Worm (Caenorhabditis elegans): Measurements from ENCODE around the gene unc-4.

unc-4 gene

DNA sequence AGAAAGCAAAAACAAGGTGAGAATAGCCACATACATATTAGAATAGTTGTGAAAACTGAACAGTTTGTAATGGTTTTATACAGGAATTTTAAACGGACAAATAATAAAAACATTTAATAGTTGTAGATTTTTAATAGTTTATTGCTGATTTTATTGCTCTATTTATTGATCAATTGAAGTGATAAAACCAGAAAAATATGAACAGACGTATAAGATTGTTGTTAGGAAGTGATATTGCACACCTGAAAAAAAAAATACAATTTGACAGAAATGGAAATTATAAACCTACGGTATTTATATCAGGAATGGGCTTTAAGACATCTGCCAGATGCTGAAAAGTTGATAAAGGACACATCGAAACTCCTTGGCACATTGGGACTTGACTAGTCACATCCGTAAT lies 17.7 kb upstream of the unc-4 start, which contains the start of gene C05C10.8:
Gene C05C10.8, minus strand, starts transcription at position 101 of the 400 bp plus-strand sequence.
- TF ChIP-seq unc-62 (GFP tag; optimal IDR thresholded peaks at IDR 0.05) = no peak

DNA sequence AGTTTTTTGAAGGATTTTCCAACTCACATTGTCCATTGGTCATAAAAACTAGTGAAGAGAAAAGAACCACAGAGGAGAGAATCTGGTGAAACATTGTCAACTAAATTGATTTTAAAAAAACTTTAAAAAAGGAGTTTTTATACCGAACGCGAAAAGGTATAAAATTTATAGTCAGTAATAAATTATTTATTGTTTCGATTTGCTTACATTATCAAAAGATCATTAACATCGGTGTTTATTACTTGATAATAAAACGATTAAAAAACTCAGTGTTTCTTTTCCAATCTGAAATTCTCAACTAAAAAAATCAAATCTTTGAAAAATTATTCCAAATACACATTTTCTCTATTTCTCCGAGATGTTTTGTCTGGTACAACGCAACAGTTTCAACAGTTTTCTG lies 16.0 kb upstream of the unc-4 start, which contains the start of gene F26C11.4:
Gene F26C11.4, minus strand, starts transcription at position 101 of the 400 bp plus-strand sequence.
- TF ChIP-seq unc-62 (GFP tag; optimal IDR thresholded peaks at IDR 0.05) = no peak

- no peak for TF ChIP-seq unc-62 (GFP tag; optimal IDR thresholded peaks at IDR 0.05)
These were observed 14.8 kb upstream of the unc-4 start, which contains the start of gene F26C11.3 for ce11 chrII:9914999-9915398. Gene F26C11.3, minus strand, starts transcription at chrII:9915099.

DNA sequence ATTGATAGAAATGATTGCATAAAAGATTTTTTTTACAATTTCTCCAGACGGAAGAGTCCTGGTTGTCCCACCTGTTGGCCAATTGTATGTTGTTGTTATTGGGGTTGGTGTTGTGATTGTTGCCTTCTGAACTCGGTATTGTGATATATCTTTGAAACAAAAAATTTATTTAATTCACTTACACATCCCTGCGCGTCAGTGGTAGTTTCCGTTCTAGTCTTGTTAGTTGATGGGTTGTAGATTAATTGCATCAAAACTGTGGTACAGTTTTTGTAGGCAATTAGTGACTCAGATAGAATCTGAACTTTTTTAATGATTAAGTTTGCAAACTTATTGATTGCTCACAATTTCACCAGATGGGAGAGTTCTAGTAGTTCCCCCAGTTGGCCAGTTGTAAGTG lies 4.3 kb upstream of the unc-4 start:
- no peak for TF ChIP-seq unc-62 (GFP tag; optimal IDR thresholded peaks at IDR 0.05)

- TF ChIP-seq unc-62 (GFP tag; optimal IDR thresholded peaks at IDR 0.05) = no peak
These were observed 1.4 kb downstream of the unc-4 start for ce11 chrII:9898744-9899143.

DNA sequence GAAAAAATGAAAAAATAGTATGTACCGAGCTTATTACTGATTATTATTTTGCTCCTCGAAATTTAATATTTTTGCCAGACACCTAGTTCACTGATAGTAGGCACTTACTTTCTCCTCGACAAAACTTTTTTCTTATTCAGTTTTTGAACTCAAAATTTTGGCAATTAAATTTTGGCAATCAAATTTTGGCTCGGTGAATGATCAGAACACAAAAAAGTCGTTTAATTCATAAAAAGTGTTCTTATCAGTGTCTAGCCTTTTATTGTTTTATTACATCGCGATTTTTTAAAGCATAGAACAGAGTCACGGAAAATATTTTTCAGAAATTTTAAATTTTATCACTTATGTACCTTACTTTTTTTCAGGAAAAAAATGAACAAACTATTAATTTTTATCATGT lies 5.0 kb downstream of the unc-4 start:
- TF ChIP-seq unc-62 (GFP tag; optimal IDR thresholded peaks at IDR 0.05) = no peak

- no peak for TF ChIP-seq unc-62 (GFP tag; optimal IDR thresholded peaks at IDR 0.05)
These were observed 5.7 kb downstream of the unc-4 start, which contains the start of gene F26C11.1 for ce11 chrII:9894435-9894834. Gene F26C11.1, plus strand, starts transcription at chrII:9894735.

- no peak for TF ChIP-seq unc-62 (GFP tag; optimal IDR thresholded peaks at IDR 0.05)
These were observed 7.8 kb downstream of the unc-4 start, which contains the start of gene C08H9.16 for ce11 chrII:9892409-9892808. Gene C08H9.16, plus strand, starts transcription at chrII:9892778.

ce11 chrII:9891823-9892222 lies 8.4 kb downstream of the unc-4 start:
- TF ChIP-seq unc-62 (GFP tag; optimal IDR thresholded peaks at IDR 0.05) = no peak

DNA sequence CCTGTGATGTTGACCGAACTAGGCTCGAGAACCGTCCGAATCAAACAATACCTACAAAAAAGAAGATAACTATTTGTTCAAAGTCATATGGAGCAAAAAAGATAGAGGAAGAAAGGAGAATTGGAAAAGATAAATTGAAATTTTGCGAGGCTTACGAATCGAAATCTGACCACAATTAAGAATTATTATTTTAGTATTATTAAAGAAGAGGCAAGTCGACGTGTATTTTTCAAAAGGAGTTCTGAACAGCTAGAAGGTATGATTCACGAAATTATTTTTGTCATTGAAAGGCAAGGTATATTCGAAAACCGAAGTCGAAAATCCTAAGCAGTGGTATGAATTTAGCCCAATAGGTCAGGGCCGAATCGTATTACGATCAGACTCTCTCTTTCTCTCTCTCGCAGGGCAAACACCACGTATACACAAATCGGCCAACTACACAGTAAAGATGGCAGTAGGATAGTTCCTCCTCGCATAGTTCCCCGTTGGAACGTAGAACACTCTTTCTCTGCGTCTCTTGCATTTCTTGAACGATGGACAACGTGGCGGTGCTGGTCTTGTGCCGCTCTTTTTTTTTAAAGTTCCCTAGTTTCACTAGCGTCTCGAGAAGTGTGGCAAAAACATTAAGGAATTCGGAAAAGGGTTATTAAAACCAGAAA lies 9.0 kb downstream of the unc-4 start, which contains the start of gene vgln-1:
Gene vgln-1, minus strand, starts transcription at position 51 of the 659 bp plus-strand sequence.
- no peak for TF ChIP-seq unc-62 (GFP tag; optimal IDR thresholded peaks at IDR 0.05)

DNA sequence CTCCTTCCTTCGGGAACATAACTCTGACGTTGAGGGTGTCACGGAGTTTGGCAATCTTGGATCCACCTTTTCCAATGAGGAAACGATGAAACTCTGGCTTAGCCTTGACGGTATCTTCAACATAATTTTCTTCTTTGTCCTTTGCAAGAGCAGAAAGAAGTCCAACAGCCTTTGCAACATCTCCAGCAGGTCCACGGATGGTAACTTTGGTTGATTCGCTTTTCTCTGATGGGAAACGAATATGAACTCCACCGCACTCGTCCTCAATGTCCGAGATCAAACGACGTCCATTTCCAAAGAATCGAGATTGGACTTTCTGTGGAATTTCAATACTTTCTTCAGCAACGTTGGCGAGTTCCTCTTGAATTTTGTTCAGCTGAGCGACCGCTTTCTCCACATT lies 11.6 kb downstream of the unc-4 start:
- no peak for TF ChIP-seq unc-62 (GFP tag; optimal IDR thresholded peaks at IDR 0.05)

ce11 chrII:9886216-9886615 lies 14.0 kb downstream of the unc-4 start, which contains the start of gene algn-8:
Gene algn-8, minus strand, starts transcription at chrII:9886442.
- TF ChIP-seq unc-62 (GFP tag; optimal IDR thresholded peaks at IDR 0.05) = no peak

- no peak for TF ChIP-seq unc-62 (GFP tag; optimal IDR thresholded peaks at IDR 0.05)
These were observed 19.4 kb downstream of the unc-4 start, which contains the start of gene C08H9.15 for ce11 chrII:9880826-9881225. Gene C08H9.15, plus strand, starts transcription at chrII:9881193.

ce11 chrII:9879815-9880214 lies 20.4 kb downstream of the unc-4 start:
- no peak for TF ChIP-seq unc-62 (GFP tag; optimal IDR thresholded peaks at IDR 0.05)

DNA sequence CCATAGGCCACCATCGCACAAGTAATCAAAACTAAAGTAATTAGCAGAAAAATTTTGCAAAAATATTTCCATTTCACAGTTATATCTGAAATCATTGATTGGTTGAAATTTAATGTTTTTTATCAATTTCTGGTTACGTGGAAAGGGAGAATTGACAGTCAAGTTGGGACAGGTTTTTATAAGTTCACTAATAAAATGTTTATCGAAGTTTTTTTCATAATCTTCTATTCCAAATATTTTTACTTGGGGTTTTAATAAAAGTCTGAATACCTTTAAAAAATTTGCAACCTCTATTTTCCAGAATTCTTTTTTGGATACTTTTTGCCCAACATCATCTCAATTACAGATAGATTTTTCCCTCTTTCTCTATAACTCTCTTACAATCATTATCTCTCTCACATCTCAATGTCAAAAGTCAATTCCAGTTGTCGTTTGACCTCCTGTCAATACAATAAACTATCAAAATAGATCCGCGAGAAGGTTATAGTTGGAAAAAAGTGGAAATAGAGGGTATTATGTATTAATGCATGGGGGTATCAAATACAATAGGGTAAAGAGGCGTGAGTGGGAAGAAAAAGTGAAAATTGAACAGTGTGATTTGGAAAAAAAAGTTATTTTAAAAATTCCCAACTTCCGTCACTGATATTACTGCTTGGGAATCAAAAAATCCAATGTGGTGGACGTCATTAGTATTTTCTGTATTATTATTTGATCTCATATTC lies 25.5 kb downstream of the unc-4 start, which contains the start of the genes chil-2 and ctsa-3.2:
Gene chil-2, minus strand, starts transcription at position 101 of the 722 bp plus-strand sequence.
Gene ctsa-3.2, plus strand, starts transcription at position 672 of the 722 bp plus-strand sequence.
- TF ChIP-seq unc-62 (GFP tag; optimal IDR thresholded peaks at IDR 0.05) = no peak

DNA sequence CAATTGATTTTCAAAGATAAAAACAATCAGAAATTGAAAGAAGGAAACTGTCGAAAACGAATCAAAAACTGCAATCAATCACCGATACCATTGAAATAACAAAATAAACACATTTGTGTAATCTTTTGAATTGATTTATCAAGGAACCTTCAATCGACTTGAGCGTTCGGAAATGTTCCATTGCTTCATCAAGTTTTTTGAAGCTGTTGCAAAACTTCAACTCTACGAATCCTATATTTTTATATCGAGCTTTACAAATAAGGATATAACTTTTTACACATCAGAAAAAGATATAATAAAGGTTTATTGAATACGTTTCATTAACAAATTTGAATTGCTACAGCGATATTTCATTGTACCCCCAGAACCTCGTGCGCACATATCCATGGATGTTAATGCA lies 27.2 kb downstream of the unc-4 start, which contains the start of gene chil-8:
Gene chil-8, minus strand, starts transcription at position 101 of the 400 bp plus-strand sequence.
- no peak for TF ChIP-seq unc-62 (GFP tag; optimal IDR thresholded peaks at IDR 0.05)
